Fruit fly (Drosophila melanogaster): ENCODE measurements around the gene CG12241.

DNA sequence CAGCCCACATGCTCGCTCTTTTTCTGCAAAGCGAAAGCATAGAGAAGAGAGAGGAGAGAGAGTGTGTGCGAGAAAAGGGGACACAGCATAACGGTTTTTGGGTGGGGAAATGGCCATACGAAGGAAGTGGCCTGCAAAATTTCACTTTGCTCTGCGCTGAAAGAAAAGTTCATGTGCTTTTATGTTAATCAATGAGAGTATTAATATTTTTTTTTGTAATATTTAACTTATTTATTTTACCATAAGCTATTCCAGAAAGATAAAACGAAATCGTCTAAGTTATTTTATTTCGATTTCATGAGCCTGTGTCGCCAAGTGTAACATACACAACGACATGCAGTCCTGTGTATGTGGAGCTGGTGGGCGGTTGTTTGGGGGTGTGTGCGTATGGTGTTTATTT is 31.4 kb downstream of the CG12241 start:
- TF ChIP-seq CG8478 (optimal IDR thresholded peaks at IDR 0.05): no peak
- TF ChIP-seq pan (optimal IDR thresholded peaks at IDR 0.05): no peak
- no peak for TF ChIP-seq psq (optimal IDR thresholded peaks at IDR 0.05)
- TF ChIP-seq EcR (GFP tag; optimal IDR thresholded peaks at IDR 0.05): no peak

All from whole organism.